Fruit fly (Drosophila melanogaster): Measurements from ENCODE around the gene CG15330.

DNA sequence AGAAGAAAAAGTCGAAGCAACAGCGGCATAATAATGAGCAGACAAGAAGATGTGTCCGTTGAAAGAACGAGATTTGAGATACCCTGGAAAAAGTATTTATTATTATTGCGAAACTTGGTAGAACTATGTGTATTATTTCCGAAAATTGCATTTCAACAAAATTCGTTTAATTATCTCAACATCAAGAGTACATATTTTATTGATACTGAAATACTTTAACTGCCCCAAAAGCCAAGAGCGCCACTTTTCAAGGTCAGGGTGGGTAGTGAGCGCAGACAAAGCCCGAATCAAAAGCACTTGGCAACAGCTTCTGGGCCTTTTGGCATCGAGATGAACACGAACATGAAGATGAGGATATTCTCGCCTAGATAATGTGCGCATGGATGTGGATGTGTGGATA lies 23.3 kb downstream of the CG15330 start:
- TF ChIP-seq Hr78 (GFP tag; optimal IDR thresholded peaks at IDR 0.05) (no peak), psq (GFP tag; optimal IDR thresholded peaks at IDR 0.05) (no peak), dmrt93B (GFP tag; optimal IDR thresholded peaks at IDR 0.05) (no peak), brk (GFP tag; optimal IDR thresholded peaks at IDR 0.05) (no peak), br (GFP tag; optimal IDR thresholded peaks at IDR 0.05) (no peak), Dfd (GFP tag; optimal IDR thresholded peaks at IDR 0.05) (no peak), woc (GFP tag; optimal IDR thresholded peaks at IDR 0.05) (no peak), ey (GFP tag; optimal IDR thresholded peaks at IDR 0.05) (no peak), h (GFP tag; optimal IDR thresholded peaks at IDR 0.05) (no peak), Abd-B (GFP tag; optimal IDR thresholded peaks at IDR 0.05) (no peak), sage (GFP tag; optimal IDR thresholded peaks at IDR 0.05) (no peak)
